Worm (Caenorhabditis elegans): ENCODE data around the gene C34C12.12.

C34C12.12 gene

DNA sequence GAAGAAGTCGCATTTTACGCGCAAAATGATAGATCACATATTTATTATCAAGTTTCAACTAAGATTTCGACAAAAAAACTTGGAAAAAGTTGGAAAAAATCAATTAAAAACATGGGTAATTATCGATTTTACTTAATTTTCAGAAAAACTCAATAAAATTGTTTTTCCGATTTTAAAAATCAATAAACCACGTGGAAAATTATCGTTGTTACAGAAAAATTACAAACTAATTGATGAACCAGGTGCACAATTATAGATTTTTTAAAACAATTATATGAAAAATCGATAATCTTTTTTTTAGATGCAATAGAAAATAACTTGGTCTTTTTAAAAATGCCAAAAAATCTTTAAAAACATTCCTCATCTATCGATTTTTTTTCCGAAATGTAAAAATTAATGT lies 22.3 kb upstream of the C34C12.12 start:
- TF ChIP-seq zag-1 (tag; optimal IDR thresholded peaks at IDR 0.05), result no peak
- TF ChIP-seq ceh-28 (tag; optimal IDR thresholded peaks at IDR 0.05), result peak; percentile 67

DNA sequence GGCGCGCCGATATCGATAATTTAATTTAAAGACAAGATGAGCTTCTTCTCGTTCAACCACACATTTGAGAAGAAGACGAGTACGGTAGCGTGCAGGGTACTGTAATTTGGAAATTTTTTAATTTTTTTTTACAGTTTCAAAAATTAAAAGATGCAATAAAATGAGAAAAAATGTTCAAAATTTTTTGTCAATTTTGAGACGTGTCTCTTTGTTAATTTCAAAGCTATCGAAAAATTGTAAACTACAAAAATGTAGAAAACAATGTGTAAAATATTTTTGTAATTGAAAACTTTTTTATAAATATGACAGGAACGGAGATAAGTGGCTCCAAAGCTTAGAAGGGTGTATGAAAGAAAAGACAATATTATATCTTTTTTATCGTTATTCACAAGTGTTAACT lies 21.6 kb upstream of the C34C12.12 start, which contains the start of gene K01A11.1:
K01A11.1 (minus strand) TSS at position 101 of the 400 bp plus-strand sequence.
- TF ChIP-seq aly-2 (tag; optimal IDR thresholded peaks at IDR 0.05) (no peak), ceh-16 (tag; optimal IDR thresholded peaks at IDR 0.05) (no peak), nhr-23 (tag; optimal IDR thresholded peaks at IDR 0.05) (no peak), nhr-77 (tag; optimal IDR thresholded peaks at IDR 0.05) (no peak), elt-2 (tag; optimal IDR thresholded peaks at IDR 0.05) (no peak), nhr-11 (tag; optimal IDR thresholded peaks at IDR 0.05) (no peak), sea-2 (GFP tag; optimal IDR thresholded peaks at IDR 0.05) (no peak), elt-1 (tag; optimal IDR thresholded peaks at IDR 0.05) (no peak), skn-1 (tag; optimal IDR thresholded peaks at IDR 0.05) (no peak), ztf-11 (tag; optimal IDR thresholded peaks at IDR 0.05) (no peak), nhr-12 (tag; optimal IDR thresholded peaks at IDR 0.05) (no peak), nhr-25 (tag; optimal IDR thresholded peaks at IDR 0.05) (no peak), fkh-2 (tag; optimal IDR thresholded peaks at IDR 0.05) (no peak), zag-1 (tag; optimal IDR thresholded peaks at IDR 0.05) (no peak), lin-15B (tag; optimal IDR thresholded peaks at IDR 0.05) (no peak), elt-3 (tag; optimal IDR thresholded peaks at IDR 0.05) (no peak), nhr-76 (tag; optimal IDR thresholded peaks at IDR 0.05) (no peak), R02D3.7 (tag; optimal IDR thresholded peaks at IDR 0.05) (no peak), tbx-2 (tag; optimal IDR thresholded peaks at IDR 0.05) (no peak), unc-62 (GFP tag; optimal IDR thresholded peaks at IDR 0.05) (no peak)

DNA sequence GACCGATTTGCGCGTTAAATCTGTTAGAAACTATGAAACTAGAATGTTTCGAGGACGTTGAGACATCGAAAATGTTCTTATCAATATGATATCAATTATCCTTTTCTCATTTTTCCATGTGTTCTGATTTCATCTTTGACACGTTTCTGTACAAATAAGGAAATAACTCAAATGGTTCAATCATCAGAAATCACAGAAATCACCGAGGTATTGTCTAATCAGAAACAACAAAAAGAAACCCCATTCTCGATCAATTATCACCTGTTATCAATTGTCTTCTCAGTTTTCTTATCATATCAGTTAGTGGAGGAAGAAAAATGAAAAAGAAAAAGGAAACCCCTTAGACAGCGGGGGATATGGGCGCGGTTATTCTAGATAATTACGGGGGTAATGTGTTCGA lies 17.8 kb upstream of the C34C12.12 start:
- no peak for TF ChIP-seq sea-2 (GFP tag; optimal IDR thresholded peaks at IDR 0.05)
- TF ChIP-seq pqm-1 (tag; optimal IDR thresholded peaks at IDR 0.05), result peak; percentile 23
- no peak for TF ChIP-seq ztf-4 (tag; optimal IDR thresholded peaks at IDR 0.05)
- no peak for TF ChIP-seq skn-1 (tag; optimal IDR thresholded peaks at IDR 0.05)
- TF ChIP-seq nhr-43 (tag; optimal IDR thresholded peaks at IDR 0.05; ENCODE audit: poor library complexity, severe bottlenecking), result peak; percentile 61
- TF ChIP-seq pha-4 (tag; optimal IDR thresholded peaks at IDR 0.05), result no peak
- peak; percentile 61 for TF ChIP-seq ceh-28 (tag; optimal IDR thresholded peaks at IDR 0.05)
- TF ChIP-seq nhr-67 (tag; optimal IDR thresholded peaks at IDR 0.05), result no peak
- no peak for TF ChIP-seq nhr-77 (tag; optimal IDR thresholded peaks at IDR 0.05)
- TF ChIP-seq nhr-23 (tag; optimal IDR thresholded peaks at IDR 0.05), result peak; percentile 88
- peak; percentile 51 for TF ChIP-seq elt-2 (tag; optimal IDR thresholded peaks at IDR 0.05)
- no peak for TF ChIP-seq aly-2 (tag; optimal IDR thresholded peaks at IDR 0.05)
- TF ChIP-seq mml-1 (tag; optimal IDR thresholded peaks at IDR 0.05), result no peak
- no peak for TF ChIP-seq unc-39 (tag; optimal IDR thresholded peaks at IDR 0.05)
- TF ChIP-seq tbx-2 (tag; optimal IDR thresholded peaks at IDR 0.05), result no peak
- no peak for TF ChIP-seq jun-1 (tag; optimal IDR thresholded peaks at IDR 0.05)
- TF ChIP-seq elt-3 (tag; optimal IDR thresholded peaks at IDR 0.05), result peak; percentile 4 to 89 (median 28)
- no peak for TF ChIP-seq unc-62 (GFP tag; optimal IDR thresholded peaks at IDR 0.05)
- TF ChIP-seq nhr-12 (tag; optimal IDR thresholded peaks at IDR 0.05), result no peak

DNA sequence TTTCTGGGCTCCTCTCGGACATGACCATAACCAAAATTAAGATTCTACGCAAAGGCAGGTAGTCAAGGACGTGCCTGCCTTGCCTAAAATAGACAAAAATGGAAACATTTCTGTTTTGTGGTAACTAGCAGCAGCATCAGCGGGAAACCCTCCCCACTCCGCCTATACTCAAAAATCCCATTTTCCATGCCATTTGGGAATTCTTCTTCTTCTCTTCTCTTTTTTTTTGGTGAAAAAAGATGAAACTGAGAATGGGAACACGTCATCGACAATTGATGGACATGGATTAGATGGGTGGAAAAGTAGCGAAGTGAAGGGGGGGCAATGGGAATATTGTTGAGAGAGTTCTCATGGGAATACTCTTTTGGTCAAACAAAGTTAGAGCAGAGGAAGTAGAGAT lies 15.9 kb upstream of the C34C12.12 start:
- TF ChIP-seq nhr-25 (tag; optimal IDR thresholded peaks at IDR 0.05), result no peak
- TF ChIP-seq nfya-1 (tag; optimal IDR thresholded peaks at IDR 0.05; ENCODE audit: insufficient read depth), result peak; percentile 36
- TF ChIP-seq elt-1 (tag; optimal IDR thresholded peaks at IDR 0.05), result peak; percentile 20
- no peak for TF ChIP-seq hmg-11 (tag; optimal IDR thresholded peaks at IDR 0.05)
- no peak for TF ChIP-seq nhr-28 (tag; optimal IDR thresholded peaks at IDR 0.05)
- TF ChIP-seq ceh-28 (tag; optimal IDR thresholded peaks at IDR 0.05), result no peak
- TF ChIP-seq jun-1 (tag; optimal IDR thresholded peaks at IDR 0.05), result no peak
- TF ChIP-seq egl-5 (tag; optimal IDR thresholded peaks at IDR 0.05), result peak; percentile 86
- TF ChIP-seq ceh-82 (tag; optimal IDR thresholded peaks at IDR 0.05), result no peak
- no peak for TF ChIP-seq elt-2 (tag; optimal IDR thresholded peaks at IDR 0.05)
- peak; percentile 86 for TF ChIP-seq lin-39 (tag; optimal IDR thresholded peaks at IDR 0.05)
- TF ChIP-seq mml-1 (tag; optimal IDR thresholded peaks at IDR 0.05), result no peak

DNA sequence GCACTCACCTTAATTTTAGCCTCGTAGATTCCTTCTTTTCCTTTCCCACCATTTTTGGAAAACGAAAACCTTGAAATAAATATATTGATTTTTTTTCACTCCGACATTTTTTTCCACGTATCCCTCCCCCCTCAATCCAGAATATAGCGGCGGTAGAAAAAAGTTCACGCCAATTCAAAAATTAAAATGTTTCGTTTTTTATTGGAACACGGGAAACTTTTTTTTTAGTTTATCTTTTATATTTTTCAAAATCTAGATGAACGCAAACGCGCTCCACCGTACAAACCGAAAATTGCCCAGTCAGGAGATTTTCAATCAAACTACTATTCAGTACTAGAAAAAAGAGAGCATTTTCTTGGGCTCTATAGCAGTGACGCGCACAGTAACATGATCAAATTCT lies 8.9 kb upstream of the C34C12.12 start, which contains the start of gene spe-41:
spe-41 (minus strand) TSS at position 72 of the 400 bp plus-strand sequence.
- TF ChIP-seq nfya-1 (tag; optimal IDR thresholded peaks at IDR 0.05; ENCODE audit: insufficient read depth), result no peak
- no peak for TF ChIP-seq elt-2 (tag; optimal IDR thresholded peaks at IDR 0.05)
- no peak for TF ChIP-seq ceh-16 (tag; optimal IDR thresholded peaks at IDR 0.05)
